Worm (Caenorhabditis elegans) whole organism, L4/young adult: ENCODE results near the gene scl-1.

Experiments used
- W03F9.2 ChIP-seq: fragments of 150-350 bp; optimal IDR thresholded peaks from 2 replicates; lab custom pipeline; 2014; ENCODE audit warnings: missing biosample characterization, missing genetic modification characterization
- dao-5 ChIP-seq: sonication (generic microtip); optimal IDR thresholded peaks from 2 replicates; lab custom pipeline; 2016; ENCODE audit warnings: missing genotype, missing genetic modification characterization, moderate library complexity, missing compliant biosample characterization
- him-1 ChIP-seq: sonication (generic microtip); optimal IDR thresholded peaks from 2 replicates; lab custom pipeline; 2016; ENCODE audit warnings: missing genotype, missing genetic modification reagents, missing genetic modification characterization, missing compliant biosample characterization

The scl-1 gene

ce11 chrIV:13098652-13099051, 42.5 kb downstream of the scl-1 start, which contains the start of the genes dli-1, tin-9.2 and exos-4.1:
Gene dli-1, minus strand, starts transcription at chrIV:13098792.
Gene tin-9.2, plus strand, starts transcription at chrIV:13098995.
Gene exos-4.1, plus strand, starts transcription at chrIV:13098999.
- no peak for TF ChIP-seq him-1 (tag; lab: Kevin White, UChicago)
- TF ChIP-seq W03F9.2 (tag; lab: Kevin White, UChicago) = peak; percentile 86

ce11 chrIV:13100415-13100814, 44.3 kb downstream of the scl-1 start, which contains the start of gene fask-1:
Gene fask-1, plus strand, starts transcription at chrIV:13100715.
- TF ChIP-seq W03F9.2 (tag; lab: Kevin White, UChicago) (no peak), him-1 (tag; lab: Kevin White, UChicago) (no peak), dao-5 (tag; lab: Kevin White, UChicago) (no peak)

ce11 chrIV:13104900-13105299, 48.8 kb downstream of the scl-1 start, which contains the start of gene rde-11:
Gene rde-11, plus strand, starts transcription at chrIV:13105200.
- TF ChIP-seq him-1 (tag; lab: Kevin White, UChicago) (no peak), dao-5 (tag; lab: Kevin White, UChicago) (no peak), W03F9.2 (tag; lab: Kevin White, UChicago) (no peak)
